Fruit fly (Drosophila melanogaster) whole organism, embryonic: ENCODE measurements around the gene ics.
A peak's percentile ranks its signal among the peaks of the same experiment; 100 is the strongest.

Experiments
- Bdp1 ChIP-seq: fragments of 200-800 bp; sonication (Bioruptor generic); optimal IDR thresholded peaks from 3 replicates; lab custom pipeline; 2016; ENCODE audit warnings: missing biosample characterization, missing genetic modification characterization
- CG10267 ChIP-seq: fragments of 200-800 bp; sonication (Bioruptor generic); optimal IDR thresholded peaks from 2 replicates; lab custom pipeline; 2018; ENCODE audit warnings: missing biosample characterization, mild to moderate bottlenecking, missing genetic modification characterization, moderate library complexity
- CG10565 ChIP-seq: fragments of 200-800 bp; sonication (Bioruptor generic); optimal IDR thresholded peaks from 3 replicates; lab custom pipeline; 2016; ENCODE audit warnings: missing biosample characterization, mild to moderate bottlenecking, missing genetic modification characterization
- CG10654 ChIP-seq: fragments of 200-800 bp; sonication (Bioruptor generic); optimal IDR thresholded peaks from 2 replicates; lab custom pipeline; 2016; ENCODE audit warnings: missing biosample characterization, missing genetic modification characterization
- CG11723 ChIP-seq: fragments of 200-800 bp; sonication (Bioruptor generic); optimal IDR thresholded peaks from 2 replicates; lab custom pipeline; 2017; ENCODE audit warnings: missing biosample characterization, mild to moderate bottlenecking, missing genetic modification characterization
- CG12219 ChIP-seq: fragments of 200-800 bp; sonication (Bioruptor generic); optimal IDR thresholded peaks from 3 replicates; lab custom pipeline; 2018; ENCODE audit warnings: missing biosample characterization, mild to moderate bottlenecking, missing genetic modification characterization
- CG12659 ChIP-seq: fragments of 200-800 bp; sonication (Bioruptor generic); optimal IDR thresholded peaks from 3 replicates; lab custom pipeline; 2017; ENCODE audit warnings: mild to moderate bottlenecking, missing biosample characterization, missing genetic modification reagents, missing genetic modification characterization
- CG13287 ChIP-seq: fragments of 200-800 bp; sonication (Bioruptor generic); IDR thresholded peaks from 2 replicates; pipeline ENCODE4 v1.3.6; 2022; ENCODE audit warnings: missing biosample characterization, missing genetic modification characterization; ENCODE audit not compliant: partially characterized antibody
- CG13424 ChIP-seq: fragments of 200-800 bp; sonication (Bioruptor generic); optimal IDR thresholded peaks from 2 replicates; lab custom pipeline; 2019; ENCODE audit warnings: missing biosample characterization, mild to moderate bottlenecking, missing genetic modification characterization, moderate library complexity
- CG14860 ChIP-seq: fragments of 200-800 bp; sonication (Bioruptor generic); IDR thresholded peaks from 3 replicates; pipeline ENCODE4 v1.3.6; 2022; ENCODE audit warnings: missing biosample characterization, missing genetic modification characterization; ENCODE audit not compliant: partially characterized antibody
- CG15011 ChIP-seq: fragments of 200-800 bp; sonication (Bioruptor generic); optimal IDR thresholded peaks from 3 replicates; lab custom pipeline; 2018; ENCODE audit warnings: missing biosample characterization, mild to moderate bottlenecking, missing genetic modification characterization
- CG16863 ChIP-seq: fragments of 200-800 bp; sonication (Bioruptor generic); optimal IDR thresholded peaks from 3 replicates; lab custom pipeline; 2016; ENCODE audit warnings: missing biosample characterization, missing genetic modification characterization
- CG17912 ChIP-seq: fragments of 200-800 bp; sonication (Bioruptor generic); optimal IDR thresholded peaks from 2 replicates; lab custom pipeline; 2018; ENCODE audit warnings: missing biosample characterization, mild to moderate bottlenecking, missing genetic modification characterization
- CG1792 ChIP-seq: fragments of 200-800 bp; sonication (Bioruptor generic); optimal IDR thresholded peaks from 2 replicates; lab custom pipeline; 2016; ENCODE audit warnings: missing biosample characterization, missing genetic modification characterization
- CG30020 ChIP-seq: fragments of 200-800 bp; optimal IDR thresholded peaks from 2 replicates; lab custom pipeline; 2019; ENCODE audit warnings: missing biosample characterization, mild to moderate bottlenecking, missing genetic modification characterization, moderate library complexity
- CG31441 ChIP-seq: fragments of 200-800 bp; sonication (Bioruptor generic); IDR thresholded peaks from 2 replicates; pipeline ENCODE4 v1.3.6; 2022; ENCODE audit warnings: missing biosample characterization, missing genetic modification characterization
- CG34422 ChIP-seq: fragments of 200-800 bp; sonication (Bioruptor generic); IDR thresholded peaks from 3 replicates; pipeline ENCODE4 v1.3.6; 2022; ENCODE audit warnings: missing biosample characterization, missing genetic modification characterization
- CG6683 ChIP-seq: fragments of 200-800 bp; sonication (Bioruptor generic); optimal IDR thresholded peaks from 2 replicates; lab custom pipeline; 2017; ENCODE audit warnings: missing biosample characterization, mild to moderate bottlenecking, missing genetic modification characterization, missing genetic modification reagents
- CG6689 ChIP-seq: fragments of 200-800 bp; sonication (Bioruptor generic); IDR thresholded peaks from 2 replicates; pipeline ENCODE4 v1.3.6; 2022; ENCODE audit warnings: missing biosample characterization, missing genetic modification characterization
- CG7928 ChIP-seq: fragments of 200-800 bp; sonication (Bioruptor generic); optimal IDR thresholded peaks from 2 replicates; lab custom pipeline; 2017; ENCODE audit warnings: missing biosample characterization, mild to moderate bottlenecking, missing genetic modification characterization
- Deaf1 ChIP-seq: fragments of 200-800 bp; optimal IDR thresholded peaks from 3 replicates; lab custom pipeline; 2019; ENCODE audit warnings: missing biosample characterization, mild to moderate bottlenecking, missing genetic modification characterization, moderate library complexity
- Doc2 ChIP-seq: fragments of 200-800 bp; sonication (Bioruptor generic); IDR thresholded peaks from 2 replicates; pipeline ENCODE4 v1.3.6; 2022; ENCODE audit warnings: missing biosample characterization, missing genetic modification characterization
- Dref ChIP-seq: fragments of 200-800 bp; sonication (Bioruptor generic); IDR thresholded peaks from 2 replicates; pipeline ENCODE4 v1.3.6; 2022; ENCODE audit warnings: missing biosample characterization, missing genetic modification characterization
- Eip74EF ChIP-seq, 2 experiments: fragments of 200-800 bp in 1 of 2; fragments of >200 bp in 1 of 2; sonication (Bioruptor generic) in 1 of 2; optimal IDR thresholded peaks; 2 replicates each; lab custom pipeline; 2017 to 2019; ENCODE audit warnings: missing biosample characterization in 2 of 2, missing genetic modification characterization in 2 of 2, mild to moderate bottlenecking in 1 of 2, moderate library complexity in 1 of 2
- Fer2 ChIP-seq: fragments of 200-800 bp; sonication (Bioruptor generic); optimal IDR thresholded peaks from 2 replicates; lab custom pipeline; 2018; ENCODE audit warnings: missing biosample characterization, mild to moderate bottlenecking, missing genetic modification characterization, moderate library complexity
- NFAT ChIP-seq: fragments of 200-800 bp; sonication (Bioruptor generic); IDR thresholded peaks from 2 replicates; pipeline ENCODE4 v1.3.6; 2022; ENCODE audit warnings: missing biosample characterization, missing genetic modification characterization
- Opbp ChIP-seq: fragments of 200-800 bp; sonication (Bioruptor generic); IDR thresholded peaks from 3 replicates; pipeline ENCODE4 v1.3.6; 2022; ENCODE audit warnings: missing biosample characterization, missing genetic modification characterization; ENCODE audit not compliant: partially characterized antibody
- Optix ChIP-seq: fragments of 200-800 bp; sonication (Bioruptor generic); IDR thresholded peaks from 3 replicates; pipeline ENCODE4 v1.3.6; 2022; ENCODE audit warnings: missing biosample characterization, missing genetic modification characterization
- Six4 ChIP-seq: fragments of 200-800 bp; sonication (Bioruptor generic); optimal IDR thresholded peaks from 2 replicates; lab custom pipeline; 2016; ENCODE audit warnings: missing biosample characterization, missing genetic modification characterization
- Sox100B ChIP-seq: fragments of 200-800 bp; sonication (Bioruptor generic); optimal IDR thresholded peaks from 3 replicates; lab custom pipeline; 2018; ENCODE audit warnings: missing biosample characterization, mild to moderate bottlenecking, missing genetic modification characterization
- Trl ChIP-seq, 3 experiments: fragments of >200 bp in 2 of 3; fragments of 200-800 bp in 1 of 3; sonication (Bioruptor generic) in 1 of 3; optimal IDR thresholded peaks; 2 replicates in 1 of 3; 3 replicates in 2 of 3; lab custom pipeline; 2016 to 2017; ENCODE audit warnings: missing biosample characterization in 1 of 3, missing genetic modification characterization in 1 of 3
- ash1 ChIP-seq: fragments of 200-800 bp; sonication (Bioruptor generic); optimal IDR thresholded peaks from 2 replicates; lab custom pipeline; 2018; ENCODE audit warnings: missing biosample characterization, mild to moderate bottlenecking, missing genetic modification characterization
- corto ChIP-seq: fragments of 200-800 bp; sonication (Bioruptor generic); optimal IDR thresholded peaks from 2 replicates; lab custom pipeline; 2016; ENCODE audit warnings: missing biosample characterization, mild to moderate bottlenecking, missing genetic modification characterization, moderate library complexity
- dm ChIP-seq: fragments of 200-800 bp; sonication (Bioruptor generic); optimal IDR thresholded peaks from 3 replicates; lab custom pipeline; 2016; ENCODE audit warnings: missing biosample characterization, missing genetic modification characterization
- fd102C ChIP-seq: fragments of 200-800 bp; sonication (Bioruptor generic); optimal IDR thresholded peaks from 2 replicates; lab custom pipeline; 2018; ENCODE audit warnings: missing biosample characterization, mild to moderate bottlenecking, missing genetic modification characterization, moderate library complexity
- gce ChIP-seq: fragments of 200-800 bp; sonication (Bioruptor generic); IDR thresholded peaks from 3 replicates; pipeline ENCODE4 v1.3.6; 2022; ENCODE audit warnings: missing biosample characterization, missing genetic modification characterization
- gcm2 ChIP-seq: fragments of 200-800 bp; sonication (Bioruptor generic); optimal IDR thresholded peaks from 2 replicates; lab custom pipeline; 2016; ENCODE audit warnings: missing biosample characterization, missing genetic modification characterization
- hbn ChIP-seq: fragments of 200-800 bp; sonication (Bioruptor generic); IDR thresholded peaks from 2 replicates; pipeline ENCODE4 v1.3.6; 2022; ENCODE audit warnings: missing biosample characterization, missing genetic modification characterization; ENCODE audit not compliant: partially characterized antibody
- her ChIP-seq: fragments of 200-800 bp; sonication (Bioruptor generic); optimal IDR thresholded peaks from 2 replicates; lab custom pipeline; 2016; ENCODE audit warnings: missing biosample characterization, missing genetic modification characterization
- insv ChIP-seq, 2 experiments: fragments of 200-800 bp; sonication (Bioruptor generic); optimal IDR thresholded peaks; 3 replicates each; lab custom pipeline; 2016 to 2018; ENCODE audit warnings: missing biosample characterization in 2 of 2, missing genetic modification characterization in 2 of 2
- lilli ChIP-seq: fragments of 200-800 bp; sonication (Bioruptor generic); optimal IDR thresholded peaks from 3 replicates; lab custom pipeline; 2016; ENCODE audit warnings: missing biosample characterization, missing genetic modification characterization
- onecut ChIP-seq: fragments of 200-800 bp; sonication (Bioruptor generic); IDR thresholded peaks from 2 replicates; pipeline ENCODE4 v1.3.6; 2022; ENCODE audit warnings: missing biosample characterization, missing genetic modification characterization
- org-1 ChIP-seq: fragments of 200-800 bp; sonication (Bioruptor generic); optimal IDR thresholded peaks from 2 replicates; lab custom pipeline; 2017; ENCODE audit warnings: missing biosample characterization, missing genetic modification characterization
- row ChIP-seq: fragments of 200-800 bp; sonication (Bioruptor generic); IDR thresholded peaks from 3 replicates; pipeline ENCODE4 v1.3.6; 2022; ENCODE audit warnings: missing biosample characterization, missing genetic modification characterization
- sd ChIP-seq: fragments of 200-800 bp; sonication (Bioruptor generic); optimal IDR thresholded peaks from 3 replicates; lab custom pipeline; 2018; ENCODE audit warnings: missing biosample characterization, mild to moderate bottlenecking, missing genetic modification characterization, moderate library complexity
- sima ChIP-seq: fragments of 200-800 bp; sonication (Bioruptor generic); optimal IDR thresholded peaks from 2 replicates; lab custom pipeline; 2016; ENCODE audit warnings: missing biosample characterization, missing genetic modification characterization
- sisA ChIP-seq: fragments of 200-800 bp; sonication (Bioruptor generic); IDR thresholded peaks from 2 replicates; pipeline ENCODE4 v1.3.6; 2022; ENCODE audit warnings: missing biosample characterization, missing genetic modification characterization
- trem ChIP-seq: fragments of 200-800 bp; optimal IDR thresholded peaks from 3 replicates; lab custom pipeline; 2019; ENCODE audit warnings: missing biosample characterization, mild to moderate bottlenecking, missing genetic modification characterization, moderate library complexity
- zfh2 ChIP-seq: fragments of 200-800 bp; sonication (Bioruptor generic); optimal IDR thresholded peaks from 2 replicates; lab custom pipeline; 2016; ENCODE audit warnings: missing biosample characterization, missing genetic modification characterization

The ics gene

DNA sequence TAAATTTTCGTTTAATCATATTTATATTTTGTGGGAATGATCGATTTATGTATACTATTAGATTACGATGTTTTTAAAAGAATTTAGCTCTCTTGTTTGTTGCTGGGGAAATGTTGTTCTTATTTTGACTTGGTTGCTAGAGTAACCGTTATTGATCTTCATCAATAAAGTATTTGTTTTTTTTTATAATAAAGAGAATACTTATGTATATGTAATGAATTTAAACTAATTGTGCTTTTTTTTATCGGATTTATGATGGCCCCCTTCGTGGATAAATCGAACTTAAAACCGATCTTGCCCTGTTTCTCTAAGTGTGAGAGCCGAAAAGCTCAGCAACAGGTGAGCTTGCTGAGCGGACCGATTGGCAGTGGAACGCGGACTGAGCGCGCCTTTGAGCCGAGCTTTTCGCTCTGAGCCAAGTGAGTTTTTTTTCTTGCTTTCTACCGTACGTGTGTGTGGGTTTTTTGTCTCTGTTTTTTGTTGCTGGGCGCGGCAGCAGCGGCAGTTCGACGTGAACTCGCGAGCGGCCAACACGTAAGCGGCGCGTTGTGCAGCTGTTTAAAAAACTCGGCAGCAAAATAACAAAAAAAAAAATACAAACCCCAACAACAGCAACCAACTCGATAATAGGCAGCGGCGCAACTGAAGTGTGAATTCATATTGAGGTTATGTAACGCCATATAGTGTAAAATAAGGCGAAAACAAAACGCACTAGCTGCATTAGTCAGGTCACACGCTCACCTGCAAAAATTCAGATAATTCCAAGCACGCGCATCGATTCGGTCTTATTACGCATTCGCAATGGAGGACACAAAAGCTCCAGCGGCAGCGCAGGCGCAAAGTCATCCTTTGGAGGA is 22.9 kb upstream of the ics start, which contains the start of gene CG18507 (continued):
- TF ChIP-seq gcm2 (GFP tag; lab: Kevin White, UChicago) (no peak), CG17912 (no peak), trem (tag; lab: Kevin White, UChicago) (no peak), sisA (GFP tag; lab: Robert Waterston, UW) (no peak), CG7928 (GFP tag; lab: Kevin White, UChicago) (no peak), Opbp (GFP tag; lab: Robert Waterston, UW) (peak; percentile 34; the same call in 1 of the 3 replicates), zfh2 (no peak), CG10654 (GFP tag; lab: Kevin White, UChicago) (no peak), insv (GFP tag; optimal IDR thresholded peaks at IDR 0.05; lab: Kevin White, UChicago) (no peak), fd102C (no peak), CG34422 (GFP tag; lab: Robert Waterston, UW) (0 out of 3 replicates have a peak, but pooled peaks have one; percentile 26), CG11723 (no peak), CG31441 (GFP tag; lab: Robert Waterston, UW) (0 out of 2 replicates have a peak, but pooled peaks have one; percentile 15), org-1 (GFP tag; lab: Kevin White, UChicago) (no peak), corto (no peak), Fer2 (tag; lab: Kevin White, UChicago) (no peak), CG13424 (tag; lab: Kevin White, UChicago) (no peak), her (no peak), sima (GFP tag; lab: Kevin White, UChicago) (no peak), CG12659 (GFP tag; lab: Kevin White, UChicago) (no peak), CG16863 (GFP tag; lab: Kevin White, UChicago) (no peak), CG13287 (GFP tag; lab: Robert Waterston, UW) (no peak), CG10267 (no peak), Deaf1 (tag; lab: Kevin White, UChicago) (no peak), sd (no peak), Bdp1 (no peak), CG1792 (GFP tag; lab: Kevin White, UChicago) (no peak), Optix (GFP tag; lab: Robert Waterston, UW) (no peak), Doc2 (GFP tag; lab: Robert Waterston, UW) (no peak), Eip74EF (GFP tag; optimal IDR thresholded peaks at IDR 0.05; lab: Kevin White, UChicago) (no peak), row (peak; percentile 49), Six4 (no peak), CG10565 (GFP tag; lab: Kevin White, UChicago) (no peak), lilli (no peak), NFAT (GFP tag; lab: Robert Waterston, UW) (no peak), Dref (no peak), ash1 (no peak), CG14860 (GFP tag; lab: Robert Waterston, UW) (no peak), Sox100B (no peak), CG6689 (GFP tag; lab: Robert Waterston, UW) (peak; percentile 25; the same call in 1 of the 2 replicates), CG12219 (no peak), CG6683 (no peak), Trl (optimal IDR thresholded peaks at IDR 0.05; lab: Kevin White, UChicago) (peak; percentile 29 to 36), Trl (GFP tag; optimal IDR thresholded peaks at IDR 0.05; lab: Kevin White, UChicago) (no peak), CG15011 (GFP tag; lab: Kevin White, UChicago) (no peak), CG30020 (tag; lab: Kevin White, UChicago) (no peak), onecut (GFP tag; lab: Robert Waterston, UW) (no peak), gce (GFP tag; lab: Robert Waterston, UW) (no peak), dm (GFP tag; lab: Kevin White, UChicago) (no peak), hbn (GFP tag; lab: Robert Waterston, UW) (no peak)
